Fruit fly (Drosophila melanogaster): ENCODE data around the gene shop.

The shop gene

DNA sequence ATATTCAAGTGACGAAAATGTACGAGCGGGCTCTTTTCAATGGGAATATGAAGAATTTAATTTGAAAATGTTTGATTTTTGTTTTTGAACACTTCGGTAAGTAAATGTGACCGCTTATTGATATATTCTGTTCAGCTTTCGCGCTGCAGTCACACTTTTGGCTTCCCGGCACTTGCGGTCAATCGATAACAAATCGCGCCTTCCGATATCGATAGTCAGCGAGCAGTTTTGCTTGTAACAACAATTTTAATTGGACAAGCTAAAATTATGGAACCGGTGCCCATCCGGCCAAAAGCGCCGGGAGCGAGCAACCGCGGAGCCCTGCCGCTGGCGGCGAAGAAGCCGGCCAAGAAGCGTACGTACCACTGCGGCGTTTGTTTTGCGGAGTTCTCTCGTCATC, 18.0 kb downstream of the shop start, which contains the start of gene CG7101 (continued):
- TF ChIP-seq CG5953 (GFP tag; IDR thresholded peaks at IDR 0.05): no peak
- no peak for TF ChIP-seq CG42726 (GFP tag; IDR thresholded peaks at IDR 0.05; ENCODE audit: partially characterized antibody)
- no peak for TF ChIP-seq HmgZ (tag; optimal IDR thresholded peaks at IDR 0.05)
- TF ChIP-seq CG8478 (optimal IDR thresholded peaks at IDR 0.05): no peak
- TF ChIP-seq CG9727 (GFP tag; optimal IDR thresholded peaks at IDR 0.05): no peak
- peak; percentile 47 for TF ChIP-seq CG12659 (GFP tag; optimal IDR thresholded peaks at IDR 0.05)
- peak; percentile 62 for TF ChIP-seq Med (GFP tag)
- TF ChIP-seq ab (GFP tag; optimal IDR thresholded peaks at IDR 0.05): no peak
- TF ChIP-seq CG31441 (GFP tag; IDR thresholded peaks at IDR 0.05): no peak
- peak; percentile 64 for TF ChIP-seq Sry-δ (GFP tag; optimal IDR thresholded peaks at IDR 0.05)
- TF ChIP-seq CG2202 (tag; optimal IDR thresholded peaks at IDR 0.05): no peak
- TF ChIP-seq CG34224 (GFP tag; IDR thresholded peaks at IDR 0.05; ENCODE audit: partially characterized antibody): peak; percentile 73; the same call in 2 of the 3 replicates
- no peak for TF ChIP-seq gem (tag; optimal IDR thresholded peaks at IDR 0.05)
- no peak for TF ChIP-seq Ravus (GFP tag; IDR thresholded peaks at IDR 0.05)
- no peak for TF ChIP-seq sd (tag; optimal IDR thresholded peaks at IDR 0.05)
- no peak for TF ChIP-seq CG4424 (GFP tag; optimal IDR thresholded peaks at IDR 0.05)
- no peak for TF ChIP-seq CG4730 (GFP tag; IDR thresholded peaks at IDR 0.05)
- no peak for TF ChIP-seq Adf1 (GFP tag; IDR thresholded peaks at IDR 0.05)
- no peak for TF ChIP-seq Kr (GFP tag; optimal IDR thresholded peaks at IDR 0.05)
- TF ChIP-seq Nf-YC (tag; optimal IDR thresholded peaks at IDR 0.05): no peak
- TF ChIP-seq CG8290 (GFP tag; optimal IDR thresholded peaks at IDR 0.05): peak; percentile 25
- TF ChIP-seq CG8290 (tag; optimal IDR thresholded peaks at IDR 0.05): no peak
- TF ChIP-seq ham (GFP tag; IDR thresholded peaks at IDR 0.05): no peak
- TF ChIP-seq pum (GFP tag; optimal IDR thresholded peaks at IDR 0.05): no peak
- no peak for TF ChIP-seq CG7357 (GFP tag; IDR thresholded peaks at IDR 0.05)

DNA sequence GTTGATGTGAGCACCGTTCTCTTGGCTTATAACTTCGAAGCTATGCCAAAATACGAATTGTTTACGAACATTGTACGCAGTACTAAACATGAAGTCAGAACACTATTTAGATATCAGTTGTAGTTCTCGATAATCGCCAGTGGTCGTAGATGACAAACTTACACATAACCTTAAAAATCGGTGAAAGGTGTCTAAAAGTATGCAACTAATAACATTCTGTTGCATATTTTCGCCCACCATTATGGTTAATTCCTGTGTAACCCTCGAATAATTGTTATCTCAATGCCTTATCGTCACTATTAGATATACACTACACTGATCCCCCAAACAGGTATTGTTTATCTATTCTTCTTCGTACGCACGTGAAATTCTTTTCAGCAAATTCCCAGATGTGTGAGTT, 33.4 kb downstream of the shop start:
- TF ChIP-seq Oli (tag; optimal IDR thresholded peaks at IDR 0.05) (no peak), CG17612 (GFP tag; IDR thresholded peaks at IDR 0.05) (peak; percentile 77), CG8290 (GFP tag; optimal IDR thresholded peaks at IDR 0.05) (peak; percentile 96), CG8290 (tag; optimal IDR thresholded peaks at IDR 0.05) (peak; percentile 78 to 99)

DNA sequence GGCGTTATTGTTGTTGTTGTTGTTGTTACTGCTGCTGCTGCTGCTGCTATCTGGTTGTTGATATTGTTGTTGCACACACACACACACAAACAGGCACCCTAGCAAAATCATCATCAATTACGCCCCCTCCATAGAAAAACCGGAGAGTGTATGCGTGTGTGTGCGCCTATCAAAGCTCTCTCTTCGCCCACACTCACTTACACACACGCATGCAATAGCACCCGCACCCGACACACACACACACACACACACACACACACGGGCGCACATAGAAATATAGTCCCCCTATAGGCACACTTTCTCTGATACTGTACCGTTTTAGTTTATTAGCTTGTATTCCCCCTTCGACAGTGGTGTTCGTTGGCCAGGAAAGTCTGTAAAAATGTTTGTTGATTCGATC, 34.0 kb downstream of the shop start:
- no peak for TF ChIP-seq Bdp1 (GFP tag; optimal IDR thresholded peaks at IDR 0.05)
- TF ChIP-seq Deaf1 (tag; optimal IDR thresholded peaks at IDR 0.05): peak; percentile 6
- no peak for TF ChIP-seq Atf6 (GFP tag; IDR thresholded peaks at IDR 0.05)
- TF ChIP-seq CG10654 (GFP tag; optimal IDR thresholded peaks at IDR 0.05): no peak
- peak; percentile 42 for TF ChIP-seq Med (GFP tag)
- no peak for TF ChIP-seq CG10366 (GFP tag; IDR thresholded peaks at IDR 0.05)
- TF ChIP-seq Sox100B (GFP tag; optimal IDR thresholded peaks at IDR 0.05): no peak
- no peak for TF ChIP-seq CG17385 (GFP tag; optimal IDR thresholded peaks at IDR 0.05)
- no peak for TF ChIP-seq CG33557 (GFP tag; optimal IDR thresholded peaks at IDR 0.05)
- TF ChIP-seq Atf3 (GFP tag; optimal IDR thresholded peaks at IDR 0.05): no peak
- TF ChIP-seq CG17802 (tag; optimal IDR thresholded peaks at IDR 0.05): no peak
- TF ChIP-seq Trl (optimal IDR thresholded peaks at IDR 0.05): peak in 1 of 2 experiments; percentile 32
- TF ChIP-seq Trl (GFP tag; optimal IDR thresholded peaks at IDR 0.05): no peak
- TF ChIP-seq CG8478 (optimal IDR thresholded peaks at IDR 0.05): no peak
- TF ChIP-seq cas (GFP tag; IDR thresholded peaks at IDR 0.05): no peak
- TF ChIP-seq CG12769 (tag; optimal IDR thresholded peaks at IDR 0.05): peak; percentile 9
- TF ChIP-seq schlank (tag; optimal IDR thresholded peaks at IDR 0.05): no peak
- TF ChIP-seq abd-A (tag; optimal IDR thresholded peaks at IDR 0.05): peak; percentile 3
- TF ChIP-seq cg (GFP tag; optimal IDR thresholded peaks at IDR 0.05): peak; percentile 70
- no peak for TF ChIP-seq CG8290 (GFP tag; optimal IDR thresholded peaks at IDR 0.05)
- peak in 1 of 2 experiments; percentile 14 for TF ChIP-seq CG8290 (tag; optimal IDR thresholded peaks at IDR 0.05)
- no peak for TF ChIP-seq CG9727 (GFP tag; optimal IDR thresholded peaks at IDR 0.05)
- TF ChIP-seq zfh2 (GFP tag; optimal IDR thresholded peaks at IDR 0.05): no peak
- no peak for TF ChIP-seq tx (GFP tag; optimal IDR thresholded peaks at IDR 0.05)
- no peak for TF ChIP-seq gcm2 (GFP tag; optimal IDR thresholded peaks at IDR 0.05)
- TF ChIP-seq sr (GFP tag; IDR thresholded peaks at IDR 0.05): peak; percentile 8; the same call in 1 of the 3 replicates
- TF ChIP-seq MTF-1 (GFP tag; optimal IDR thresholded peaks at IDR 0.05; ENCODE audit: borderline replicate concordance): no peak
- TF ChIP-seq Lpt (GFP tag; optimal IDR thresholded peaks at IDR 0.05): no peak
- peak; percentile 22 for TF ChIP-seq Ets65A (GFP tag)
